Fruit fly (Drosophila melanogaster): ENCODE measurements around the gene Ulp1.
A peak's percentile ranks its signal among the peaks of the same experiment; 100 is the strongest.

The Ulp1 gene

dm6 chrX:19243379-19243834, 35.4 kb upstream of the Ulp1 start, which contains the start of gene CG7889 (continued):
- TF ChIP-seq CG1832 (GFP tag; optimal IDR thresholded peaks at IDR 0.05), result no peak
- TF ChIP-seq bab2 (GFP tag; optimal IDR thresholded peaks at IDR 0.05), result peak; percentile 20
- TF ChIP-seq gce (GFP tag; IDR thresholded peaks at IDR 0.05), result no peak
- no peak for TF ChIP-seq odd (GFP tag; optimal IDR thresholded peaks at IDR 0.05)
- TF ChIP-seq run (tag; optimal IDR thresholded peaks at IDR 0.05), result no peak
- no peak for TF ChIP-seq CG10462 (GFP tag; optimal IDR thresholded peaks at IDR 0.05)
- no peak for TF ChIP-seq toy (GFP tag; IDR thresholded peaks at IDR 0.05)
- TF ChIP-seq CG15011 (GFP tag; optimal IDR thresholded peaks at IDR 0.05), result no peak
- no peak for TF ChIP-seq CG14667 (GFP tag; IDR thresholded peaks at IDR 0.05)
- no peak for TF ChIP-seq sens-2 (GFP tag; IDR thresholded peaks at IDR 0.05)
- peak; percentile 43 for TF ChIP-seq scrt (GFP tag; optimal IDR thresholded peaks at IDR 0.05)
- no peak for TF ChIP-seq wdn (GFP tag; IDR thresholded peaks at IDR 0.05)
- peak; percentile 15 for TF ChIP-seq jumu (GFP tag; optimal IDR thresholded peaks at IDR 0.05)

- TF ChIP-seq Bgb (GFP tag; IDR thresholded peaks at IDR 0.05; ENCODE audit: partially characterized antibody) (peak; percentile 25; the same call in 1 of the 2 replicates), Poxn (GFP tag; IDR thresholded peaks at IDR 0.05) (no peak), Dref (GFP tag; IDR thresholded peaks at IDR 0.05) (no peak), lab (GFP tag; optimal IDR thresholded peaks at IDR 0.05) (peak; percentile 10), CG7928 (GFP tag; optimal IDR thresholded peaks at IDR 0.05) (no peak), Trl (optimal IDR thresholded peaks at IDR 0.05) (no peak), Trl (GFP tag; optimal IDR thresholded peaks at IDR 0.05) (no peak), Asciz (GFP tag; optimal IDR thresholded peaks at IDR 0.05) (no peak), sim (GFP tag; IDR thresholded peaks at IDR 0.05) (no peak), ham (GFP tag; IDR thresholded peaks at IDR 0.05) (no peak), jumu (GFP tag; optimal IDR thresholded peaks at IDR 0.05) (no peak), CG10462 (GFP tag; optimal IDR thresholded peaks at IDR 0.05) (no peak), ATbp (GFP tag; optimal IDR thresholded peaks at IDR 0.05) (no peak), HmgZ (tag; optimal IDR thresholded peaks at IDR 0.05) (peak; percentile 19), Ets97D (GFP tag; optimal IDR thresholded peaks at IDR 0.05) (peak; percentile 33), CG14050 (GFP tag; IDR thresholded peaks at IDR 0.05) (no peak), sna (GFP tag; IDR thresholded peaks at IDR 0.05; ENCODE audit: partially characterized antibody) (no peak), pb (GFP tag; optimal IDR thresholded peaks at IDR 0.05) (no peak), CG2199 (GFP tag; IDR thresholded peaks at IDR 0.05) (0 out of 3 replicates have a peak, but pooled peaks have one; percentile 70), hth (optimal IDR thresholded peaks at IDR 0.05) (no peak), her (GFP tag; optimal IDR thresholded peaks at IDR 0.05) (no peak), vvl (GFP tag; IDR thresholded peaks at IDR 0.05) (no peak), br (optimal IDR thresholded peaks at IDR 0.05) (no peak), D19B (GFP tag; optimal IDR thresholded peaks at IDR 0.05) (peak; percentile 37), bigmax (GFP tag; optimal IDR thresholded peaks at IDR 0.05) (no peak), tna (GFP tag; IDR thresholded peaks at IDR 0.05; ENCODE audit: partially characterized antibody) (no peak), dysf (GFP tag; IDR thresholded peaks at IDR 0.05) (no peak), CG3281 (GFP tag; optimal IDR thresholded peaks at IDR 0.05) (peak; percentile 6), CG18262 (tag; optimal IDR thresholded peaks at IDR 0.05) (no peak), CG4617 (GFP tag; optimal IDR thresholded peaks at IDR 0.05; ENCODE audit: borderline replicate concordance) (no peak), ranshi (GFP tag; IDR thresholded peaks at IDR 0.05) (no peak), Meics (GFP tag; optimal IDR thresholded peaks at IDR 0.05) (peak; percentile 29), odd (GFP tag; optimal IDR thresholded peaks at IDR 0.05) (no peak), Hr39 (optimal IDR thresholded peaks at IDR 0.05) (no peak), sug (tag; optimal IDR thresholded peaks at IDR 0.05) (peak; percentile 4), yki (optimal IDR thresholded peaks at IDR 0.05) (no peak), CG17186 (GFP tag; optimal IDR thresholded peaks at IDR 0.05) (no peak), crp (GFP tag; optimal IDR thresholded peaks at IDR 0.05) (no peak), sqz (GFP tag; optimal IDR thresholded peaks at IDR 0.05) (no peak), Sin3A (optimal IDR thresholded peaks at IDR 0.05) (no peak), sens (GFP tag) (peak; percentile 66), klu (GFP tag; IDR thresholded peaks at IDR 0.05) (no peak)
These were observed 33.9 kb upstream of the Ulp1 start, which contains the start of gene CG14196 for dm6 chrX:19241790-19242373. Gene CG14196 (minus strand): TSS chrX:19241840.

Data from whole organism, embryonic.